Worm (Caenorhabditis elegans) whole organism, midembryonic: ENCODE data around the gene F36F12.2.

Experiments
- T22C8.4 ChIP-seq: fragments of 200-800 bp; sonication (Bioruptor generic); IDR thresholded peaks from 2 replicates; pipeline ENCODE4 v1.3.6; 2022; ENCODE audit warnings: missing genetic modification characterization, missing compliant biosample characterization
- cog-1 ChIP-seq: sonication (generic microtip); optimal IDR thresholded peaks from 2 replicates; lab custom pipeline; 2016; ENCODE audit warnings: missing genetic modification characterization, missing compliant biosample characterization
- flt-1 ChIP-seq: fragments of 200-800 bp; sonication (Bioruptor generic); IDR thresholded peaks from 2 replicates; pipeline ENCODE4 v1.3.6; 2022; ENCODE audit warnings: missing genetic modification characterization, missing compliant biosample characterization
- klf-2 ChIP-seq: fragments of 200-800 bp; sonication (Bioruptor generic); conservative IDR thresholded peaks from 2 replicates; pipeline ENCODE4 v1.3.6; 2022; ENCODE audit warnings: missing genetic modification reagents, missing genetic modification characterization, missing compliant biosample characterization
- med-1 ChIP-seq: sonication (generic microtip); optimal IDR thresholded peaks from 2 replicates; lab custom pipeline; 2017; ENCODE audit warnings: missing genetic modification characterization, mild to moderate bottlenecking, missing compliant biosample characterization, antibody characterized with exemption, missing genetic modification reagents; ENCODE audit not compliant: insufficient read depth
- ref-1 ChIP-seq: fragments of 200-800 bp; sonication (Bioruptor generic); conservative IDR thresholded peaks from 2 replicates; pipeline ENCODE4 v1.3.6; 2022; ENCODE audit warnings: missing genetic modification reagents, missing genetic modification characterization, missing compliant biosample characterization
- tab-1 ChIP-seq: fragments of 200-800 bp; sonication (Bioruptor generic); IDR thresholded peaks from 2 replicates; pipeline ENCODE4 v1.3.6; 2022; ENCODE audit warnings: missing genetic modification characterization, missing compliant biosample characterization
- ztf-23 ChIP-seq: fragments of 200-800 bp; sonication (Bioruptor generic); IDR thresholded peaks from 2 replicates; pipeline ENCODE4 v1.3.6; 2022; ENCODE audit warnings: missing genetic modification reagents, missing genetic modification characterization, missing compliant biosample characterization
- ztf-29 ChIP-seq: fragments of 200-800 bp; sonication (Bioruptor generic); IDR thresholded peaks from 2 replicates; pipeline ENCODE4 v1.3.6; 2022; ENCODE audit warnings: missing genetic modification reagents, missing genetic modification characterization, missing compliant biosample characterization

The F36F12.2 gene

ce11 chrV:2068728-2069443 lies 26.2 kb downstream of the F36F12.2 start:
- TF ChIP-seq klf-2, result no peak
- no peak for TF ChIP-seq ztf-29 (GFP tag; lab: Robert Waterston, UW)
- no peak for TF ChIP-seq med-1 (GFP tag; lab: Kevin White, UChicago)
- no peak for TF ChIP-seq T22C8.4
- no peak for TF ChIP-seq cog-1 (tag; lab: Kevin White, UChicago)
- no peak for TF ChIP-seq ztf-23
- no peak for TF ChIP-seq ref-1 (GFP tag; lab: Robert Waterston, UW)
- no peak for TF ChIP-seq flt-1 (GFP tag; lab: Robert Waterston, UW)

DNA sequence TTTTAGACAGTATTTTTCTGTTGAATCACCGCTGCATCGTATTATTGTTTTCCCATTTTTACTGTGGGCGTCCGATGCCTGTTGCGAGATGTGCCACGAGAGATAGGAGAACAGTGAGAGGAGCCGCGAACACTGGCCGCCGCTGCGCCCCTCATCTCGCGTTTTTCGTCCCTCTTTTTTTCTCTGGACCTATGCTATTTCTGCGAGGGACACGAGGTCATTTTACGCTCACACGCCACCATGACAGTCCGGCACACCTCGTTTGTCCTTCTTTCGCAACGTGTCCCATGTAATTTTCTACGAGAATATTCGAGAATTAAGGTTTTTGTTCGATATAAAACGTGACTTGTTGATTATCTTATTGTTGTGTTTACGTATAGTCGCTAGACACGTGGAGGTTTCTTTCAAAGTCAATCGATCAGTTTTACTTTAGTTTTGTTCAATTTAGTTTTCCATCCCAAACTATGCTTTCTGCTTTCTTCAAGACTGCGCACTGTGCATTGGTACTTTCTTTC lies 27.1 kb downstream of the F36F12.2 start, which contains the start of gene lbp-9:
TSS of gene lbp-9 (plus strand) at position 465 of the 515 bp plus-strand sequence.
- TF ChIP-seq T22C8.4 (no peak), ztf-23 (no peak), klf-2 (no peak), flt-1 (GFP tag; lab: Robert Waterston, UW) (no peak), ztf-29 (GFP tag; lab: Robert Waterston, UW) (no peak), ref-1 (GFP tag; lab: Robert Waterston, UW) (no peak), tab-1 (GFP tag; lab: Robert Waterston, UW) (no peak), cog-1 (tag; lab: Kevin White, UChicago) (no peak), med-1 (GFP tag; lab: Kevin White, UChicago) (no peak)

DNA sequence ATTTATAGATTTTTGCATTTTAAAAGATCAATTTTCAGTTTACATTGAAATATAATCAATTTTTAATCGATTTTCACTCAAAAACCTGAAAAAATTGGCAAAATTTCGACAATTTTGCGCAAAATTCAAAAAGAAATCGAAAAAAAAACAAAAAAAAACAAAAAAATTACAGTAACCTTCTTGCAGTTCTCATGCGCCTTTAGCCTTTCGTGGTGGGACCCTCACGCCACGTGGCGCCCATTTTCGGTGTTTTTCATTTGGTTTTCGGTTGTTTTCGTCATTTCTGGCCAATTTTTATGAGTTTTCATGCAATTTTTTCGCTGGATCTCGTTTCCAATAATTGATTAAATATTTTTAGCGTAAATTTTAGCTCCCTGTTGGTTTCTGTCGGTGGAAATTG lies 27.7 kb downstream of the F36F12.2 start:
- TF ChIP-seq tab-1 (GFP tag; lab: Robert Waterston, UW), result no peak
- no peak for TF ChIP-seq ztf-23

ce11 chrV:2066780-2067179 lies 28.3 kb downstream of the F36F12.2 start, which contains the start of gene nhr-86:
TSS of gene nhr-86 (minus strand) at chrV:2066850.
- TF ChIP-seq klf-2 (no peak), med-1 (GFP tag; lab: Kevin White, UChicago) (no peak), T22C8.4 (no peak), tab-1 (GFP tag; lab: Robert Waterston, UW) (no peak), flt-1 (GFP tag; lab: Robert Waterston, UW) (no peak), ztf-29 (GFP tag; lab: Robert Waterston, UW) (no peak), cog-1 (tag; lab: Kevin White, UChicago) (no peak), ztf-23 (no peak), ref-1 (GFP tag; lab: Robert Waterston, UW) (no peak)

- no peak for TF ChIP-seq ref-1 (GFP tag; lab: Robert Waterston, UW)
- no peak for TF ChIP-seq klf-2
- TF ChIP-seq cog-1 (tag; lab: Kevin White, UChicago), result no peak
- TF ChIP-seq ztf-23, result no peak
- TF ChIP-seq ztf-29 (GFP tag; lab: Robert Waterston, UW), result no peak
- TF ChIP-seq med-1 (GFP tag; lab: Kevin White, UChicago), result no peak
- no peak for TF ChIP-seq flt-1 (GFP tag; lab: Robert Waterston, UW)
- TF ChIP-seq tab-1 (GFP tag; lab: Robert Waterston, UW), result no peak
- TF ChIP-seq T22C8.4, result no peak
Observed at ce11 chrV:2057324-2057723, 37.8 kb downstream of the F36F12.2 start, which contains the start of gene comt-3. TSS of gene comt-3 (plus strand) at chrV:2057537.

DNA sequence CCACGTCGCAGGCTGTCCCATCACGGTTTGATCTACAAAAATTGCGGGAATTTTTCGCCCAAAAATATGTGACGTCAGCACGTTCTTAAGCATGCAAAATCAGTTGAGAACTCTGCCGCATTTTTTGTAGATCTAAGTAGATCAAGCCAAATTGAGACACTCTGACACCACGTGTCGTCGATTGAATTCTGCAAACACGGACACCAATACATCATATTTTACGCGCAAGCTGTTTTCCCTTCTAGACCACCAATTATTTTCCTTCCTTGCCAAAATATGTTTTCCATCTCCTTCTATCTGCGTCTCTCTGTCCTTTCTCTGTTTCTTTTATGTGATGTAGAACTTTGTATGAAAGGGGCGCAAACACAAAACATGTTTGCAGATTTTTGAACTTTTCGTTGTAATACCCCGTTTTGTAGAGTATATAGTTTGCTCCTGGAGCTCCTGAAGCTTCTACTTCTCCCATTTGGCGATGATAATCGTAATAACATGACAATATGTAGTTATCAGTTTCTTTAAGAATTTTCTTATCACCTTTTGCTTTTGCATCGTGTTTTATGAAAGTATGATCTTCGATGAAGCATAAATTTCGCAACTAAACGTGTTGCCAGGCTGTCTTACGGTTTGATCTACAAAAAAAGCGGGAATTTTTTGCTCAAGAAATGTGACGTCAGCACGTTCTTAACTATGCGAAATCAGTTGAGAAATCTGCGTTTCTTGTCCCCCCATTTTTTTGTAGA lies 39.2 kb downstream of the F36F12.2 start:
- TF ChIP-seq flt-1 (GFP tag; lab: Robert Waterston, UW), result no peak
- TF ChIP-seq T22C8.4, result no peak
- no peak for TF ChIP-seq tab-1 (GFP tag; lab: Robert Waterston, UW)
- TF ChIP-seq ztf-23, result no peak
- TF ChIP-seq cog-1 (tag; lab: Kevin White, UChicago), result no peak
- no peak for TF ChIP-seq klf-2
- TF ChIP-seq ref-1 (GFP tag; lab: Robert Waterston, UW), result no peak

ce11 chrV:2054254-2054653 lies 40.9 kb downstream of the F36F12.2 start:
- no peak for TF ChIP-seq tab-1 (GFP tag; lab: Robert Waterston, UW)
- no peak for TF ChIP-seq klf-2
- TF ChIP-seq ref-1 (GFP tag; lab: Robert Waterston, UW), result no peak
- TF ChIP-seq med-1 (GFP tag; lab: Kevin White, UChicago), result no peak
- TF ChIP-seq cog-1 (tag; lab: Kevin White, UChicago), result no peak
- no peak for TF ChIP-seq flt-1 (GFP tag; lab: Robert Waterston, UW)
- TF ChIP-seq ztf-23, result no peak
- no peak for TF ChIP-seq ztf-29 (GFP tag; lab: Robert Waterston, UW)
- TF ChIP-seq T22C8.4, result no peak

- TF ChIP-seq med-1 (GFP tag; lab: Kevin White, UChicago), result no peak
- no peak for TF ChIP-seq ztf-29 (GFP tag; lab: Robert Waterston, UW)
- TF ChIP-seq ref-1 (GFP tag; lab: Robert Waterston, UW), result no peak
- TF ChIP-seq cog-1 (tag; lab: Kevin White, UChicago), result no peak
- no peak for TF ChIP-seq T22C8.4
- no peak for TF ChIP-seq tab-1 (GFP tag; lab: Robert Waterston, UW)
- TF ChIP-seq ztf-23, result no peak
- no peak for TF ChIP-seq flt-1 (GFP tag; lab: Robert Waterston, UW)
- no peak for TF ChIP-seq klf-2
Observed at ce11 chrV:2053509-2053908, 41.6 kb downstream of the F36F12.2 start, which contains the start of gene comt-5. TSS of gene comt-5 (minus strand) at chrV:2053609.

ce11 chrV:2051507-2051906 lies 43.6 kb downstream of the F36F12.2 start, which contains the start of gene Y40B10A.11:
TSS of gene Y40B10A.11 (minus strand) at chrV:2051607.
- TF ChIP-seq tab-1 (GFP tag; lab: Robert Waterston, UW) (no peak), klf-2 (no peak), flt-1 (GFP tag; lab: Robert Waterston, UW) (no peak), med-1 (GFP tag; lab: Kevin White, UChicago) (no peak), T22C8.4 (no peak), ref-1 (GFP tag; lab: Robert Waterston, UW) (no peak), ztf-29 (GFP tag; lab: Robert Waterston, UW) (no peak), ztf-23 (no peak), cog-1 (tag; lab: Kevin White, UChicago) (no peak)
